Worm (Caenorhabditis elegans): Measurements from ENCODE around the gene ZK105.13.

The ZK105.13 gene

ce11 chrV:7745386-7745785 lies 32.4 kb upstream of the ZK105.13 start:
- TF ChIP-seq T22C8.4 (GFP tag; IDR thresholded peaks at IDR 0.05) (no peak), klf-2 (GFP tag; conservative IDR thresholded peaks at IDR 0.05) (no peak), ztf-29 (GFP tag; IDR thresholded peaks at IDR 0.05) (no peak), ztf-23 (GFP tag; IDR thresholded peaks at IDR 0.05) (no peak), med-1 (GFP tag; optimal IDR thresholded peaks at IDR 0.05; ENCODE audit: insufficient read depth) (no peak), ref-1 (GFP tag; conservative IDR thresholded peaks at IDR 0.05) (no peak), tab-1 (GFP tag; IDR thresholded peaks at IDR 0.05) (no peak), cog-1 (tag; optimal IDR thresholded peaks at IDR 0.05) (no peak), flt-1 (GFP tag; IDR thresholded peaks at IDR 0.05) (no peak)

- TF ChIP-seq T22C8.4 (GFP tag; IDR thresholded peaks at IDR 0.05) (no peak), ztf-29 (GFP tag; IDR thresholded peaks at IDR 0.05) (no peak)
These were observed 31.1 kb upstream of the ZK105.13 start for ce11 chrV:7744068-7744467.

DNA sequence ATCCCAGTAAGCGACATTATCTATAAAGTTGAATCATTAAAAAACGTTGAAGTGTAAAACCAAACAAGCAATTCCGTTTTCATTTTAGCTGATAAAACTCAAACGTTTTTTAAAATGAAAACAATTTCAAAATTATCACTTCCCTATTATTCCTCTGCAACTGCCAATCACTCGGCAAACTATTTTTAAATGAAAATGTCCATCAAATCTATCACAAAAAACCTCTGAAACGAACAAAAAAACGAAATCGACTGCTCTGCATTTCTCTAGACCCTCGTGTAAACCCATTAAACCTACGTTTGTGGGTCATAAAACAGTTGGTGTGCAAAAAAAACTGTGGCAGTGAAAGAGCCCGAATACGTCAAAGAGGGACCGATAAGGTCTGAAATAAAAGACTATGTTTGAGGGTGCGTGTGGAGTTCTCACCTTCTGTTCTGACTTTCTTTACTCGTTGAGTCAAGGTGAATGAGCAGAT lies 29.6 kb upstream of the ZK105.13 start, which contains the start of gene fbxl-5:
fbxl-5 (plus strand) TSS at position 425 of the 475 bp plus-strand sequence.
- TF ChIP-seq tab-1 (GFP tag; IDR thresholded peaks at IDR 0.05), result no peak
- no peak for TF ChIP-seq ztf-23 (GFP tag; IDR thresholded peaks at IDR 0.05)
- no peak for TF ChIP-seq T22C8.4 (GFP tag; IDR thresholded peaks at IDR 0.05)
- TF ChIP-seq klf-2 (GFP tag; conservative IDR thresholded peaks at IDR 0.05), result no peak
- TF ChIP-seq flt-1 (GFP tag; IDR thresholded peaks at IDR 0.05), result no peak
- no peak for TF ChIP-seq cog-1 (tag; optimal IDR thresholded peaks at IDR 0.05)
- TF ChIP-seq med-1 (GFP tag; optimal IDR thresholded peaks at IDR 0.05; ENCODE audit: insufficient read depth), result no peak
- no peak for TF ChIP-seq ztf-29 (GFP tag; IDR thresholded peaks at IDR 0.05)
- no peak for TF ChIP-seq ref-1 (GFP tag; conservative IDR thresholded peaks at IDR 0.05)

ce11 chrV:7741918-7742317 lies 28.9 kb upstream of the ZK105.13 start:
- no peak for TF ChIP-seq ztf-29 (GFP tag; IDR thresholded peaks at IDR 0.05)
- TF ChIP-seq klf-2 (GFP tag; conservative IDR thresholded peaks at IDR 0.05), result no peak
- TF ChIP-seq med-1 (GFP tag; optimal IDR thresholded peaks at IDR 0.05; ENCODE audit: insufficient read depth), result no peak
- no peak for TF ChIP-seq cog-1 (tag; optimal IDR thresholded peaks at IDR 0.05)
- no peak for TF ChIP-seq flt-1 (GFP tag; IDR thresholded peaks at IDR 0.05)

ce11 chrV:7739949-7740348 lies 27.0 kb upstream of the ZK105.13 start:
- no peak for TF ChIP-seq ztf-23 (GFP tag; IDR thresholded peaks at IDR 0.05)
- no peak for TF ChIP-seq tab-1 (GFP tag; IDR thresholded peaks at IDR 0.05)
- no peak for TF ChIP-seq ztf-29 (GFP tag; IDR thresholded peaks at IDR 0.05)
- TF ChIP-seq klf-2 (GFP tag; conservative IDR thresholded peaks at IDR 0.05), result no peak
- no peak for TF ChIP-seq med-1 (GFP tag; optimal IDR thresholded peaks at IDR 0.05; ENCODE audit: insufficient read depth)
- TF ChIP-seq T22C8.4 (GFP tag; IDR thresholded peaks at IDR 0.05), result no peak
- TF ChIP-seq ref-1 (GFP tag; conservative IDR thresholded peaks at IDR 0.05), result no peak
- TF ChIP-seq cog-1 (tag; optimal IDR thresholded peaks at IDR 0.05), result no peak
- TF ChIP-seq flt-1 (GFP tag; IDR thresholded peaks at IDR 0.05), result no peak

ce11 chrV:7737710-7738109 lies 24.7 kb upstream of the ZK105.13 start, which contains the start of gene srr-9:
TSS of gene srr-9 (plus strand) at chrV:7738010.
- no peak for TF ChIP-seq ztf-23 (GFP tag; IDR thresholded peaks at IDR 0.05)
- TF ChIP-seq flt-1 (GFP tag; IDR thresholded peaks at IDR 0.05), result no peak
- TF ChIP-seq cog-1 (tag; optimal IDR thresholded peaks at IDR 0.05), result no peak
- TF ChIP-seq tab-1 (GFP tag; IDR thresholded peaks at IDR 0.05), result no peak
- no peak for TF ChIP-seq T22C8.4 (GFP tag; IDR thresholded peaks at IDR 0.05)
- no peak for TF ChIP-seq klf-2 (GFP tag; conservative IDR thresholded peaks at IDR 0.05)
- no peak for TF ChIP-seq med-1 (GFP tag; optimal IDR thresholded peaks at IDR 0.05; ENCODE audit: insufficient read depth)
- TF ChIP-seq ztf-29 (GFP tag; IDR thresholded peaks at IDR 0.05), result no peak
- no peak for TF ChIP-seq ref-1 (GFP tag; conservative IDR thresholded peaks at IDR 0.05)

ce11 chrV:7735319-7735718 lies 22.3 kb upstream of the ZK105.13 start, which contains the start of gene srr-10:
TSS of gene srr-10 (plus strand) at chrV:7735619.
- TF ChIP-seq ref-1 (GFP tag; conservative IDR thresholded peaks at IDR 0.05) (no peak), med-1 (GFP tag; optimal IDR thresholded peaks at IDR 0.05; ENCODE audit: insufficient read depth) (no peak), T22C8.4 (GFP tag; IDR thresholded peaks at IDR 0.05) (no peak), flt-1 (GFP tag; IDR thresholded peaks at IDR 0.05) (no peak), cog-1 (tag; optimal IDR thresholded peaks at IDR 0.05) (no peak), tab-1 (GFP tag; IDR thresholded peaks at IDR 0.05) (no peak), ztf-29 (GFP tag; IDR thresholded peaks at IDR 0.05) (no peak), ztf-23 (GFP tag; IDR thresholded peaks at IDR 0.05) (no peak), klf-2 (GFP tag; conservative IDR thresholded peaks at IDR 0.05) (no peak)

ce11 chrV:7734909-7735308 lies 21.9 kb upstream of the ZK105.13 start, which contains the start of gene clic-1:
TSS of gene clic-1 (minus strand) at chrV:7734911.
- TF ChIP-seq med-1 (GFP tag; optimal IDR thresholded peaks at IDR 0.05; ENCODE audit: insufficient read depth) (no peak), flt-1 (GFP tag; IDR thresholded peaks at IDR 0.05) (peak; percentile 41; the same call in 1 of the 2 replicates), ref-1 (GFP tag; conservative IDR thresholded peaks at IDR 0.05) (no peak), ztf-23 (GFP tag; IDR thresholded peaks at IDR 0.05) (peak; percentile 62), cog-1 (tag; optimal IDR thresholded peaks at IDR 0.05) (peak; percentile 42), T22C8.4 (GFP tag; IDR thresholded peaks at IDR 0.05) (no peak), ztf-29 (GFP tag; IDR thresholded peaks at IDR 0.05) (no peak)

DNA sequence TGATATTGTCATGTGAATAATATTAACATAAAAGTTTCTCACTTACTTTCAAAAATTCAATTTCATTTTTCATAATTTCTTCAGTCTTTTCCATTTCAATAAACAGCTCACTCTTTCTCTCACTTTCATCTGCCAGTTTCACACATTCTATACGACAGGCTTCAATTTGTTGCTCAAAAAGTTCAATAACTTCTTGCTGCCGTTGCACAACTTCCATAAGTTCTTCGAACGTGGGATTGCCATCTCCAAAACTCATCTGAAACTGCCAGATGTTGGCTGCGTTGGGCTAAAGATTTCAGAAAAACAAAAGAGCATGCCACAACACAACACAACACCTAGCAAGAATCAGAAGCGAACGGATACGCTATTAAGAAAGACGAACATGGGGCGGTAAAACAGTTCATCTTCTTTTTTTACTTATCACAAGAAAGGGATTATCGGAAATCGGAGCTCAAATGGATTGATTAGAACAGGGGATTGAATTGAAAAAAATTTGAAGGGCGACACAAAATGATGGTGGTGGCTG lies 20.3 kb upstream of the ZK105.13 start:
- TF ChIP-seq ztf-29 (GFP tag; IDR thresholded peaks at IDR 0.05) (no peak), ztf-23 (GFP tag; IDR thresholded peaks at IDR 0.05) (no peak), T22C8.4 (GFP tag; IDR thresholded peaks at IDR 0.05) (no peak), tab-1 (GFP tag; IDR thresholded peaks at IDR 0.05) (no peak), med-1 (GFP tag; optimal IDR thresholded peaks at IDR 0.05; ENCODE audit: insufficient read depth) (no peak), ref-1 (GFP tag; conservative IDR thresholded peaks at IDR 0.05) (no peak), cog-1 (tag; optimal IDR thresholded peaks at IDR 0.05) (no peak), klf-2 (GFP tag; conservative IDR thresholded peaks at IDR 0.05) (no peak), flt-1 (GFP tag; IDR thresholded peaks at IDR 0.05) (no peak)

ce11 chrV:7730488-7730887 lies 17.5 kb upstream of the ZK105.13 start:
- TF ChIP-seq ztf-29 (GFP tag; IDR thresholded peaks at IDR 0.05), result no peak
- TF ChIP-seq ref-1 (GFP tag; conservative IDR thresholded peaks at IDR 0.05), result no peak
- TF ChIP-seq flt-1 (GFP tag; IDR thresholded peaks at IDR 0.05), result peak; percentile 77; the same call in 1 of the 2 replicates
- 0 out of 2 replicates have a peak, but pooled peaks have one; percentile 36 for TF ChIP-seq klf-2 (GFP tag; conservative IDR thresholded peaks at IDR 0.05)
- no peak for TF ChIP-seq T22C8.4 (GFP tag; IDR thresholded peaks at IDR 0.05)
